Fruit fly (Drosophila melanogaster) whole organism, prepupa: ENCODE data around the gene Cp19.

Experiments
- Blimp-1 ChIP-seq: fragments of 200-800 bp; sonication (Bioruptor generic); optimal IDR thresholded peaks from 3 replicates; lab custom pipeline; 2017; ENCODE audit warnings: missing biosample characterization, missing genetic modification characterization, mild to moderate bottlenecking, moderate library complexity, missing genetic modification reagents
- CG31627 ChIP-seq: fragments of 200-800 bp; sonication (Bioruptor generic); optimal IDR thresholded peaks from 3 replicates; lab custom pipeline; 2016; ENCODE audit warnings: missing biosample characterization, missing genetic modification characterization
- Hr4 ChIP-seq: fragments of 200-800 bp; sonication (Bioruptor generic); optimal IDR thresholded peaks from 3 replicates; lab custom pipeline; 2016; ENCODE audit warnings: missing biosample characterization, missing genetic modification characterization
- achi ChIP-seq: fragments of 200-800 bp; sonication (Bioruptor generic); optimal IDR thresholded peaks from 3 replicates; lab custom pipeline; 2016; ENCODE audit warnings: missing biosample characterization, missing genetic modification characterization
- fd85E ChIP-seq: fragments of 200-800 bp; sonication (Bioruptor generic); optimal IDR thresholded peaks from 3 replicates; lab custom pipeline; 2016; ENCODE audit warnings: missing biosample characterization, missing genetic modification characterization

DNA sequence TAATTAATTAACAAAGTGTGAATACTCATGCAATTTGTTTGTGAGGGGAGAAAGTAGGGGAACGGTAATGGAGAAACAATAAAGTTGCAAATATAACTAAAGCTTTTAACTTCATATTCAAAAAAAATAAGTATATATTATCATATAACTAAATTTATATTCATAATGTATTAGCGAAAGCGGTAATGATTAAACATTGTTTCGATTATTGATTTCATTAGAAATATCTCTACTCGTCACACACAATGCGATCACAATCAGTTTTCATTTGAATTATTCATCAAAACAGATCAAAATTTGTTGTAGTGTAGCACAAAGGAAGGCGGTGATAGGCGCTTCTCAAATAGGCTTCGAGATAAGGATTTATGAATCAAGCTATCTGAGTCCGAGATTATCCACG lies 26.0 kb downstream of the Cp19 start, which contains the start of gene CG6576:
- no peak for TF ChIP-seq achi (GFP tag; lab: Kevin White, UChicago)
- TF ChIP-seq Blimp-1 (GFP tag; lab: Kevin White, UChicago), result no peak
- no peak for TF ChIP-seq Hr4 (GFP tag; lab: Kevin White, UChicago)
- no peak for TF ChIP-seq CG31627 (GFP tag; lab: Kevin White, UChicago)
- no peak for TF ChIP-seq fd85E
